In the genomic region with DNA sequence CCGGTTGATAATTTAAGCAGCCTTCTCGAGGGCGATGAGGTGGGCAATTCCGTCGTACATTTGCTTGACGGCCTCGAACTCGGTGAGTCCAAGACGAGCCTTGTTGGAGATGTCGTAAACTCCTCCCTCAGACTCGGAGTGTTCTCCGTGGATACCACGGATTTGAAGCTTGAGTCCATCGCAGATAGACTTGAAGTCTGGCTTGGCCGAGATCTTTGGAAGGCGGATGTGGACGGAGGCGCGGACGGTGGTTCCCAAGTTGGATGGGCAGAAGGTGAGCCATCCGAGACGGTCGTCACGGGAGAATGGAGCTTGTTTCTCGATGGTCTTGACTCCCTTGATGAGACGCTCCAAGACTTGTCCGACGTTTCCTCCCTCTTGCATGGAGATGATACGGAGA, we compare ENCODE assay signal across 4 worm cellular contexts.
TF ChIP-seq lines count a peak whose summit lies in the region.

No protein-coding gene starts in this region.

TF ChIP-seq in whole organism, L1 larva, 84 proteins besides CTCF, POLR2A, EP300 and RAD21:
- TF ChIP-seq nhr-76 (tag; optimal IDR thresholded peaks at IDR 0.05; lab: Kevin White, UChicago) (no peak), ces-1 (GFP tag; optimal IDR thresholded peaks at IDR 0.05; lab: Kevin White, UChicago) (no peak), ets-5 (GFP tag; IDR thresholded peaks at IDR 0.05; lab: Robert Waterston, UW) (0 out of 2 replicates have a peak, but pooled peaks have one; percentile 23)

TF ChIP-seq in whole organism, L4 larva, 104 proteins besides CTCF, POLR2A, EP300 and RAD21:
- TF ChIP-seq ceh-20 (GFP tag; IDR thresholded peaks at IDR 0.05; lab: Robert Waterston, UW) (0 out of 2 replicates have a peak, but pooled peaks have one; percentile 8), mdt-29 (GFP tag; IDR thresholded peaks at IDR 0.05; lab: Robert Waterston, UW) (no peak), set-16 (GFP tag; IDR thresholded peaks at IDR 0.05; lab: Robert Waterston, UW) (peak; percentile 71)

TF ChIP-seq in whole organism, midembryonic, 9 proteins besides CTCF, POLR2A, EP300 and RAD21:
- TF ChIP-seq ref-1 (GFP tag; conservative IDR thresholded peaks at IDR 0.05; lab: Robert Waterston, UW) (no peak), flt-1 (GFP tag; IDR thresholded peaks at IDR 0.05; lab: Robert Waterston, UW) (0 out of 2 replicates have a peak, but pooled peaks have one; percentile 23)

TF ChIP-seq in whole organism, young adult, 124 proteins besides CTCF, POLR2A, EP300 and RAD21:
- TF ChIP-seq zfh-2 (GFP tag; conservative IDR thresholded peaks at IDR 0.05; lab: Robert Waterston, UW), result peak; percentile 67
- TF ChIP-seq nfyb-1 (GFP tag; IDR thresholded peaks at IDR 0.05; lab: Robert Waterston, UW), result 0 out of 2 replicates have a peak, but pooled peaks have one; percentile 37
- no peak for TF ChIP-seq ceh-91 (GFP tag; IDR thresholded peaks at IDR 0.05; lab: Robert Waterston, UW)
